Fruit fly (Drosophila melanogaster) ovary, adult (tissue): ENCODE data around the gene Galk.

ENCODE experiments used
- CG17801 ChIP-seq: fragments of 200-800 bp; optimal IDR thresholded peaks from 2 replicates; lab custom pipeline; 2019; ENCODE audit warnings: missing biosample characterization, mild to moderate bottlenecking, missing genetic modification characterization, moderate library complexity; ENCODE audit not compliant: partially characterized antibody

Galk gene

DNA sequence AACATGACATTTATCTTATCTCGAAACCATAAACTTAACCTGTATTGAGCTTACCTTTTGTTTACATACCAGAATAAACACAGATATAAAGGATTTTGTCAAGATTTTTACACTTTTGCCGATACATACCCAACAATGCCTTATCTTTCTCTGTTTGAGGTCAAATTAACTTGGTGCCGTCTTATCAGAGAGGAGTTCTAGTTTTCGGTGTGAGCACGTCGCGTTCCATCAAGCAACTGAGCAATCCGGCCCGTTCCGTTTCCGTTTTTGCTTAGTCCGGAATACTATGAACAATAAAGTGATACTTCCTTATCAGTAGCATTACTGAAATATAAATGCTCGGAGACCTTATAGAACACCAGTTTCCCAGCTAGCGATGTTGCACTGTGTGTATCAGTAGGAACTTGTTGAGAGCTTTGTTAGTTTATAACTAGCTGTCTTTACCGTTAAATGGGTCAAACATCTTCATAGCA, at the start of gene Galk:
Gene Galk, minus strand, starts transcription at position 244 of the 473 bp plus-strand sequence.
- TF ChIP-seq CG17801 (GFP tag; lab: Kevin White, UChicago): peak; percentile 38

DNA sequence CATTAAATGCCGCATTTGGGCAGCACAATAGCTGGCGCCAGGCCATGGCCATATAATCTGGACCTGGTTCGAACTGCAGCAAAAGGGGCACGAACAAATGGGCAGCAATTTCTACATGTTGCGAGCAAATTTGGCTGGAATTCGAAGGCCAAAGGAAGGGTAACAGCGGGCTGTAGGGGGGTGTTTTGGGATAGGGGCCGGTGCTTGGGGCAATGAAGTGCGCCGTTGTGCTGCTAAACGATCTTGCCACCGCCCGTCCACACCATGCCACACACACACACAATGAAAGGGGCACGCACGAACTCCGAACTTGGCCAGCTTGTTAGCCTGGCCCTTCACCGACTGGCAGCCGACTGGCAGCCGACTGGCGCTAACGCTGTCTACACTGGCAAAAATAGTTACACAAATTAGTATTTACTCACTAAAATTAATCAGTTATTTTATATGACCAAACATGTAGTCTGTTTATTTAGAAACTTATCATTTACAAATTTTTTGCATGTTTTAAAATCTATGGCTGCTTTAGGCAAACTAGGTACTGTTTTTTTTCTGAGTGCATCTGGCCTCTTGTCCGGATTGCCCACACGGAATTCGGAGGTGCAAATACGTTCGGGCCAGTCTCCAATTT, 48.2 kb upstream of the Galk start:
- TF ChIP-seq CG17801 (GFP tag; lab: Kevin White, UChicago): no peak

DNA sequence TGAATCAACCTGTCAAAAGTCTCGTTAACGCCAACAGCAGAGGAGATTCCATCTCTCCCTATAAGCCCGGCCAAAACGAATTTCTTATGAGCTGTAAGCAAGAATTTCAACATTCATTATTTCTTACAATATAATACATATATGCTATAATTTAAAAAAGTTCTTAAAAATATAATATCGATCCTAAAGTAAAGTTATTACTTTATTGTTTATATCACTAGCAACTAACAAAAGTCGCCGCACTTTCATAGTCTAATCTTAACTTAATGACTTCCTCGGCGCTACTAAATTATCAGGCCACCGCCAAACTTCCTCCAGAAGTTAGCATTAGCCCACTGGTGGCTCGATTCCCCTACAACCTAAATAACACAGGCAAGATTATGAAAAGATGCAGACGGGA, 47.6 kb upstream of the Galk start:
- no peak for TF ChIP-seq CG17801 (GFP tag; lab: Kevin White, UChicago)

DNA sequence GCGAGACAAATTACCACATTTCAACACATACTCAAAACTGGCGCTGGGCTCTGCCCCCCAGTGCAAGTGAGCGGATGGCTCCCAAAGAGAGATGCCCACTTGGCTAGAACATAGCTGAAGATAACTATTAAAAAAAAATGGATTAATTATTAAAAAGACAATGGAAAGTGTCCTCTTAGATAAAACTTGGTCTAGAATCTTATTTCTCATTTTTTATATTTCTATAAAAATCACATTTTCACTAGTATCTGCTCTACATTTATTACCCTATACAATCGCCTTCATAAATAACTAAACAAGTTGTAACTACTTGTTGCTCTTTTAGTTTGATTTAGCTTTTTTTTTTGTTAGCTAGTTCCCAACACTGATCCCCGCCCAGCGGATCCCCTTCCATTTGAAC, 47.0 kb upstream of the Galk start:
- no peak for TF ChIP-seq CG17801 (GFP tag; lab: Kevin White, UChicago)

DNA sequence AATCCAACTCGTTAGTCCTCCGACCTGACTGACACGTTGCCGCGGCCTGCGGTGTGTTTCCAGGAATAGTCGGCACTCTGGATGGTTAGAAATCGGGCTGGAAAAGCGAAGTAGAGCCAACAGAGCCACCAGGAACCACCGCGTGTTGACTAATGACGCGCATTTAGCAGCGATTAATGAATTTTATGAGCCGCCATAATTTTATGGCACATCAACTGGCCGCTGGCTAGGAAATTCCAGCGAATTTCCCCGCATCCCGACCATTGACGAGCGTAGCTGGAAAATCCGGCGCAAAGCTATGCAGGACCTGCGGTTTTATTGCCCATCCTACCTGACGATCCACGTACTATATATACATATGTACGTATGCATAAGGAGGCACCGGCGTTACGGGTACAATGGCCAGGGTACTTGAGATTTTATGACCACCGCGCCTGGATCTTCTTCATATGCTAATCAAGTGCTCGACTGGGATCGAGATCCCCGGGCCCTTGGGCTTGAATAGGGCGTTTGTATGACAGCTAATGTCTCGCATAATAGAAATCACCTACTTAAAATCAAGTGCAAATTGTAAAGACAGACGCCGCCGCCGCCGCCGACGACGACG, 43.4 kb upstream of the Galk start:
- TF ChIP-seq CG17801 (GFP tag; lab: Kevin White, UChicago): no peak

DNA sequence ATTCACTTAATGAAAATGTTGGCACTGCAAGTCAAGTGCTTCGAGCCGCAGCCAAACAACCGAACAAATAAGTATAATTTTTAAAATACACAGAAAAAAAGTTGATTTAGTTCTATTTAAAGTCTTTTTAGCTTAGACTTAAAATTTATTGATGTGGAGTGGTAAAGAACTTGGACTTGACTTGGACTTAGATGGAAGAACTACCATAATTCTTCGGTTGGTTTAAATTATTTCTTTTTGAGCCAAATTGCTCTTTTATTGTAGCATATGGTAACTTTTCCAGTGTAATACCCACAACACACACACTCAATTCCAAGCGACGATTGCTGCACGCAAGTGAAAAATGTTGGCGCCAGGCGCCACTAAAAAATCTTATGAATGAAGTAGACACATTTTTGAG, 42.2 kb upstream of the Galk start:
- TF ChIP-seq CG17801 (GFP tag; lab: Kevin White, UChicago): no peak

DNA sequence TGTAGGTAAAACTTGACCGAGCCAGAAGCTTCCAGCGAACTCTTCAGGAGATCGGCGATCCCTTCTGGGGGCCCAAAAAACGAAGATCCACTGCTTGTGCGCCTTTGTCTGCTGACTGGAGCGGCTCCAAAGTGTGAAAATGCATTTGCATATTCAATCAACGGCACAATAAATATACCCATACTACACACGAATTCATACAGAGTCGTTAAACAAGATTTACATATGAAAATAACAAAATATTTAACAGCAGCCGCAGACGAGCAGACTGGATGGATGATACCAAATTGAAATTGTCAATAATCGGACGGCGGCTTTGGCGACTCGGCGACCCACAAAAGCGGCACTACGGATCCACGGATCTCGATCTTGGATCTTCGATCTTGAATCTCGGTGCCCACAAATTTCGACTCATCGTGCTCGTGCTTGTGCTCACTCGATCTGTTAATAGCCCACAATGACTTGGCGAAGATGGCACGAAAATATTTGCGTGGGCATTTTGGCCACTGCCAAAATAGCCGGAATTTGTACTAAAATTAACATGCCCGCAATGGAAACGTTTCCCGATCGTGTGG, 41.3 kb upstream of the Galk start:
- TF ChIP-seq CG17801 (GFP tag; lab: Kevin White, UChicago): no peak

DNA sequence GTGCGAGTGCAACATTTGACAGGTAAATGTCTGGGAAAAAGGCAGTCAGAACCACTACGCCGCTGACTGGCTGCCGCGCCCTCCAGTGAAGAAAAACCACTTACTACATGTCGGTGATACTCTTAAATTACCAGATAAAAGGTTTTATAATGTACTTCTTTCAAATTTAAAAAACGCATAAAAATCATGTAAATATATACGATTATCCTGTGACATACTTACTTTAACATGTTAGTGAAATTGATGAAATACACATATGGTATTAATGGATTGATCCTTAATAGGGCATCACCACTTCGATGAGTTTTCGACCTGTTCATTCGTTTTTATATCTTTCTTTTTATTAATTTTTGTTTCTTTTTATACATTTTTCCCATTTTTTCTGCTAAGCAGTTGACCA, 40.7 kb upstream of the Galk start:
- TF ChIP-seq CG17801 (GFP tag; lab: Kevin White, UChicago): no peak

DNA sequence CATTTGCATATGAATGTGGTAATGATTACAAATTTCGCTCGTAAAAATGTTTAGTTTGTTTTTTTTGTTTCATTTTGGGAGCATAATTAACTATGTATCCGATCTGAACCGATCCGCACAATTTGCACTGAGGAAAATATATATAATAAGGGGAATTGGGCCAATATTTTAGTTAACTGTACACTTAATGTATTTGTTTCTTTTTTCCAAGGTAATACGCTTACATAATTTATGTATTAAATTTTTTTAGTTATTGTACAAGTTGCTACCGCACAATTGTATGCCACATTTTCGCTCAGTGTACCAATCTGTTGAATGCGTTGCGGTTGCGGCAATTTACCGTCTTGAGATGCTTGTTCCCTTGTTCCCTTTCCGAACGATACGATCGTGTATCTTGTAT, 39.8 kb upstream of the Galk start:
- TF ChIP-seq CG17801 (GFP tag; lab: Kevin White, UChicago): no peak

DNA sequence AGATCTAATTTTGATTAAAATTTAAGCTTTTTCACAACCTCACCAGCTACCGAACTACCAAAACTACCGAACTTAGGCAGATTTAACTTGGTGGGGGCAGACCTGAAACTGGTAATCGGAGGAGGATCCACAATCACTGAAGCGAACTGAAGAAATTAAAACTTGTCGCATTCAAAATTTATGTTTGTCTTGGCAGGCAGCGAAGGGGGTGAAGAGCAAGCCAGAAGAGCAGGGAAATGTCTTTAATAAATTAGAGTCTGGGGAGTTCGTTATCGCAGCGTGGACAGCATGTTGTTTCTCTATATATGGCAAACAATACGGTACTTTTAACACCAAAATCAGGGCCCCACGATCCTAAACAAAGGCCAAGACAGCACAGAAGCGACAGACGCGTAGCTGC, 39.3 kb upstream of the Galk start:
- no peak for TF ChIP-seq CG17801 (GFP tag; lab: Kevin White, UChicago)

DNA sequence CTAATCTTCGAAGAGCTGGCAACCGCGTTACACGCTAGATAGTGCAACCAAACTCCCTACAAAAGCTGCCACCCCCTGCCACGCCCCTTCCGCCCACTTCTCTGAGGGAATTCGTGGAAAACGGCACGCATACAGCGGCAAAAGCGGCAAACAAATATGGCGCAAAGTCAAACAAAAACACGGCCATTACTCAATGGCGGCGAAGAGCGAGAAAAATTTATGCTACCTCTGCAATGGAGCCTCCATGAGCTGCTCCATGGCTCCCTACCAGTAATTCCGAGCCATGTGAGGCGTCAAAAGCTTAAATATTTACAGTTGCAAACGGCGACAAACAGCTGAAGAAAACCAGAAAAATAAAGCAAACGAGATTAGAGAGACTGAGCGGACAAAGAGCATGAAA, 38.9 kb upstream of the Galk start:
- TF ChIP-seq CG17801 (GFP tag; lab: Kevin White, UChicago): no peak

DNA sequence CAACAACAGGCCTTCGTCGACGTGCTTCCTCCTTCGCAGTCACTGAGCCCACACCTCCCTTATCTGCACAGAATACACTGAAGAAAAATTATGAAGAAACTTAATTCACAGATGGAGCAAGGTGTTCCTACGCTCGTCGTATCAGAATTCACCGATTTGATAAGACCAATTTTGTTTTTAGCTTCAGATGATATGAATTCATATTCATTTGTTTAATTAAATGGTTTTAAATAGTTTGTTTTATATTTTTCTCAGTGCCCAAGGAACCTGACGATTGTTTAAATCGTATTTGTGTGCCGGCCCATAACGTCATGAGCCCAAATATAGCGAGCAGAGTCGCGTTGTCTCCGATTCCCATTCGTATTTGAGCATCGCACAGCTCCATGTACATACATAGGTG, 37.7 kb upstream of the Galk start:
- TF ChIP-seq CG17801 (GFP tag; lab: Kevin White, UChicago): no peak

DNA sequence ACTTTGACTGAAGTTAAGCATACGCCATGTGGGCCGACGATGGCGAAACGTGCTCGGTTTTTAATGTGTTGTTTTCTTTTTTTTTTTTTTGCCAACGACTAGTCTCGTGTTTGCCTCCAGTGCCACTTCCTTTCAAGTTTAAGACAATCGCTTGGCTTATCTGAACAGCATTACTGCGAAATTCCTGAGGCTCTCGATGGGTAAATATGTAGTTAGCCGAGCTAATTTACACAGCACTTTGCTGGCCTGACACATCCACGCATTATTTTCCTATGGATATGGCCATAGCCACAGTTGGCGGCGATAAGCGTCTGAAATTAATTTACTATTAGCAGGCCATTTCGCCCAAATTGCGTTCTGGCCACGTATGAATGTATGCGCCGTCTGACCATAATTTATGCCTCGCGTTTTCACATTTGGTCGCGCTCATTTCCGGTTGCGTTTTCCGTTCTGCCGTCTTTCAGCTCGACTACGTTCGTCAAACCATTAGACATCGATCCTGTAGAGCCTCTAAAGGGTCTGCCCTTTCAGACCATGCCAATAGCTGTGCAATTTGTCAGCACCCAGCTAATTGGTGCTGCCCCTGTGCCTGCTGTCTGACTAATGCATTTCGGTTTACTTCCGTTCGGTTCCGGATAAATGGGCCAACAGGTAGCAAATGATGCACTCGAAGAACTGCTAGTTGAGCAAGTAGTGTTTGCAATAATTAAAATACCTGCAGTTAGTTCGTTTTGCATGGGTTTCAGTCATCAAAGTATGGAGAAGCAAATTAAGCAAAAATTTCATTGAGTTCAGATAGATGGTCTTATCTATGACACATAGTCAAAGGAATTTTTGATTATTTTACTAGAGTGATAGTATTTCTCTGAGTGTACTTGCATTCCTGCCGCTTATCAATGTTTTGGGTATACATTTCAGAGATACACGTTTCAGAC, 34.8 kb upstream of the Galk start:
- TF ChIP-seq CG17801 (GFP tag; lab: Kevin White, UChicago): no peak

DNA sequence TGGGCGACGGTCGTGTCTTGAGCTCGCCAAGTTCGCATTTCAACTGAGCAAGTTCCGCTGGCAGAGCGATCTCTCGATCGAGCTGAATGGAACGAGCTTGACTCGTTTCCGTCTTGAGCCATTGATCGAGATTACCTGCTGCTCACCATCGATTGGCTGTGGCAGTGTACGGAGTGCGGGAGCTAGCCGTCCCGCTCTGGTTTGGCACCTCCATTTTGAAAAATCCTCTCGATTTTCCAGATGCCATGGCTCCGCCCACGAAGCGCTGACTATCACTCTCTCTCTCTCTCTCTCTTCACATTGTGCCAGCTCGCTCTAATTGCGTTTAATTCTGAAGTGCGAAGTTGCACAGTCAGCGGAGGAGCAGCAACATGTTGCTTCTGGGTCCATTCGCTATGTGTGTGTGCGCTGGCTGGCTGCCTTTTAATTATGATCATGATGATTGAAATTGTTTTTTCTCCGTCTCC, 33.3 kb upstream of the Galk start, which contains the start of gene Doc2:
Gene Doc2, minus strand, starts transcription at position 51 of the 467 bp plus-strand sequence.
- TF ChIP-seq CG17801 (GFP tag; lab: Kevin White, UChicago): no peak

DNA sequence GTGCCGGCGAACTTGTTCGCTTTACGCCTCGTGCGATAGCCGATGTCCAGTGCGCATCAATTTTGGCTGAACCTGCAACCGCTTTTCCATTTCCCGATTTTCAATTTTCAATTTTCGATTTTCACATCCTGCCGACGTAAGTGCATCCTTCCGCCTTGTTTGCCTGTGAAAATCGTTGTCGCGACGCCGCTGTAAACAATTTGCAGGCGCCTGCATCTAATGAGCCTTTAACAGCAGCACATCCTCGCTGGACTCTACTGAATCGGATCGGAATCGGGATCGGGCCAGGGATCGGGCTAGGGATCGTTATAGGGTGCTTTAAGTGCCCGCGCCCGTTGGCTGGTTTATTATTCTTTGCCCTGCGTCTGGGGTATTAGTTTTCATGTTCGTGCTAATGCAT, 31.5 kb upstream of the Galk start:
- no peak for TF ChIP-seq CG17801 (GFP tag; lab: Kevin White, UChicago)
